Worm (Caenorhabditis elegans) whole organism, L1 larva: Measurements from ENCODE around the gene fbxa-196.

ENCODE experiments used
- fkh-4 ChIP-seq: sonication (generic microtip); optimal IDR thresholded peaks from 2 replicates; lab custom pipeline; 2016; ENCODE audit warnings: missing compliant biosample characterization, missing genetic modification characterization, borderline replicate concordance
- lsy-2 ChIP-seq, 2 experiments: fragments of 150-350 bp; optimal IDR thresholded peaks; 2 replicates each; lab custom pipeline; 2014; ENCODE audit warnings: missing biosample characterization in 2 of 2, missing genetic modification characterization in 2 of 2
- unc-62 ChIP-seq: fragments of 150-350 bp; optimal IDR thresholded peaks from 2 replicates; lab custom pipeline; 2014; ENCODE audit warnings: missing biosample characterization, missing genetic modification reagents, missing genetic modification characterization
- ztf-11 ChIP-seq, 2 experiments: sonication (generic microtip); optimal IDR thresholded peaks; 2 replicates each; lab custom pipeline; 2016 to 2017; ENCODE audit warnings: missing genetic modification characterization in 2 of 2, missing biosample characterization in 1 of 2, missing compliant biosample characterization in 1 of 2

DNA sequence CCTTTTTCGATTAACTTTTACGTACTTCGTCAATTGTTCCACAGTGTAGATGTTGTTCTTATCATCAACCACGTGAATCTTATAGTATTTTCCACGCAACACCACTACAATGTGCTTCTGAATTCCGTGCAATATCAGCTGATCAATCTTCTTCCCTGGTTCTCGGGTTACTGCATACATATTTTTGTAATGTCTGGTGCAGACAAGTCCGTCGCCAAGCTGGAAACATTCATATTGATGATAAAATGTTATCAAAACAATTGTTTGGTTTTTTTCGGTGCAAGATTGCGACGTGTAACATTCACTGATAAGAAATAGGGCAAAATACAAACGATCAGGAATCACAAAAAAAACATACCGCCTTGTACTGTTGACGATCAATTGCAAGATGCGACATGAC, 44.0 kb downstream of the fbxa-196 start:
- TF ChIP-seq fkh-4 (tag; lab: Kevin White, UChicago) (no peak), lsy-2 (tag; optimal IDR thresholded peaks at IDR 0.05; lab: Kevin White, UChicago) (no peak), unc-62 (GFP tag; lab: Kevin White, UChicago) (no peak), ztf-11 (tag; optimal IDR thresholded peaks at IDR 0.05; lab: Kevin White, UChicago) (no peak)
